Worm (Caenorhabditis elegans): ENCODE measurements around the gene ceh-39.

ce11 chrX:1821235-1821634 lies 34.7 kb downstream of the ceh-39 start, which contains the start of gene C14E2.4:
- TF ChIP-seq lim-6 (tag; optimal IDR thresholded peaks at IDR 0.05) (no peak), C08G9.2 (tag; optimal IDR thresholded peaks at IDR 0.05) (no peak), sox-4 (tag; optimal IDR thresholded peaks at IDR 0.05) (no peak), hlh-30 (tag; optimal IDR thresholded peaks at IDR 0.05; ENCODE audit: insufficient read depth) (no peak), ceh-34 (tag; optimal IDR thresholded peaks at IDR 0.05) (no peak)
